Worm (Caenorhabditis elegans): ENCODE measurements around the gene F13H8.3.

- TF ChIP-seq him-1 (tag; optimal IDR thresholded peaks at IDR 0.05) (no peak), W03F9.2 (tag; optimal IDR thresholded peaks at IDR 0.05) (no peak)
Measured at ce11 chrII:6281002-6281401, 17.2 kb downstream of the F13H8.3 start, which contains the start of gene scly-1.
